Worm (Caenorhabditis elegans): ENCODE data around the gene Y69A2AR.1.

DNA sequence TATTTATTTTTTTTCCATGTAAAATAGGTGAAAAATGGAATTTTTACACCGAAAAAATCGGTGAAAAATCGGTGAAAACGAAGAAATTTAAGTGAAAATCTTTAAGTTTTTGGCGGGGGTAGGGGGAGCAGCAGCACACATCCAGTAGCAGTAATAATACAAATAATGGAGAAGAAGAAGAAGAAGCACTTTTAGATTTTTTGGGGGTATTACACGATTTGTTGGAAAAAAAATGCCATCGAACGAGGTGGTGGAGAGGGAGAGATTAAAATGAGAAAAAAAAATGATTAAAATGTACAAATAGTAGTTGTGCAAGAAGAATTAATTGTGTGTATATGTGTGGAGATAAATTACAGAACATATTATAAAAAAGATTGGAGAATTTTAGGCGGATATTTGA, 11.3 kb downstream of the Y69A2AR.1 start:
- TF ChIP-seq ztf-23 (GFP tag; IDR thresholded peaks at IDR 0.05) (no peak), flt-1 (GFP tag; IDR thresholded peaks at IDR 0.05) (no peak), ref-1 (GFP tag; conservative IDR thresholded peaks at IDR 0.05) (no peak), cog-1 (tag; optimal IDR thresholded peaks at IDR 0.05) (no peak), T22C8.4 (GFP tag; IDR thresholded peaks at IDR 0.05) (no peak)

All from whole organism, midembryonic.